Worm (Caenorhabditis elegans) whole organism, L4/young adult: Measurements from ENCODE around the gene Y32F6A.4.

ENCODE experiments used
- dao-5 ChIP-seq: sonication (generic microtip); optimal IDR thresholded peaks from 2 replicates; lab custom pipeline; 2016; ENCODE audit warnings: missing genotype, missing genetic modification characterization, moderate library complexity, missing compliant biosample characterization
- him-1 ChIP-seq: sonication (generic microtip); optimal IDR thresholded peaks from 2 replicates; lab custom pipeline; 2016; ENCODE audit warnings: missing genotype, missing genetic modification reagents, missing genetic modification characterization, missing compliant biosample characterization

DNA sequence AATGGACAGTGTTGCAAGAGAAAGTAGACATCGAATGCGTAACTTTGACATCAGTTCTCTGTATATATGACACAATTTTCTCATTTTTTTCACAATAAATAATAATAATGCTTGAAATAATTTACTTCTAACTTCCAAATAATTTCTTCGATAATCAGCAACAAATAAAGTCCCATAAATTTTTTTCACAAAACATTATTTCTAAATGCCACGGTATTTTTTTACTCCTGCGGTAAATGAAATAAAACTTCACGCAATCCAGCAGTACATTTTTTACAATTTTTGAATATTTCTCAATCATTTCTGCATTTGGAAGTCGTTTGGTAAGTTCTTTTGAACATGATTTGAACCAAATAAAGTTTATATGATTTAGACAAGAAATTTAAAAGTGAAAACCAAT, 49.9 kb downstream of the Y32F6A.4 start, which contains the start of gene spe-10:
- no peak for TF ChIP-seq dao-5
- TF ChIP-seq him-1 (tag; lab: Kevin White, UChicago), result no peak
